Worm (Caenorhabditis elegans) whole organism, mixed stage, embryonic: ENCODE results near the gene srt-3.
"Not testable (repeated sequence)": the region's sequence is repeated elsewhere in the genome, so short reads cannot be mapped to it uniquely, and the experiment has no call there.

Experiments used
- bed-3 ChIP-seq: fragments of 200-800 bp; sonication (Bioruptor generic); optimal IDR thresholded peaks from 3 replicates; lab custom pipeline; 2018; ENCODE audit warnings: mild to moderate bottlenecking, missing genetic modification characterization, moderate library complexity, missing compliant biosample characterization
- ces-1 ChIP-seq: fragments of 150-350 bp; optimal IDR thresholded peaks from 2 replicates; lab custom pipeline; 2014; ENCODE audit warnings: missing biosample characterization, missing genetic modification reagents, missing genetic modification characterization
- mab-5 ChIP-seq: fragments of 150-350 bp; optimal IDR thresholded peaks from 2 replicates; lab custom pipeline; 2014; ENCODE audit warnings: missing biosample characterization, missing genetic modification characterization
- nhr-12 ChIP-seq: fragments of 150-350 bp; optimal IDR thresholded peaks from 2 replicates; lab custom pipeline; 2014; ENCODE audit warnings: missing biosample characterization, missing genetic modification characterization
- nhr-237 ChIP-seq: fragments of 150-350 bp; optimal IDR thresholded peaks from 2 replicates; lab custom pipeline; 2014; ENCODE audit warnings: missing biosample characterization, missing genetic modification characterization
- pha-4 ChIP-seq: fragments of 150-350 bp; optimal IDR thresholded peaks from 2 replicates; lab custom pipeline; 2018; ENCODE audit warnings: missing biosample characterization, missing genetic modification reagents, missing genetic modification characterization
- snpc-4 ChIP-seq: fragments of 150-350 bp; optimal IDR thresholded peaks from 2 replicates; lab custom pipeline; 2014; ENCODE audit warnings: missing biosample characterization, missing genetic modification characterization
- sptf-1 ChIP-seq: sonication (generic microtip); optimal IDR thresholded peaks from 2 replicates; lab custom pipeline; 2017; ENCODE audit warnings: mild to moderate bottlenecking, missing genetic modification characterization, moderate library complexity, missing compliant biosample characterization
- unc-62 ChIP-seq: fragments of 150-350 bp; optimal IDR thresholded peaks from 2 replicates; lab custom pipeline; 2014; ENCODE audit warnings: missing biosample characterization, missing genetic modification reagents, missing genetic modification characterization

ce11 chrV:4290093-4290492, 30.1 kb upstream of the srt-3 start, which contains the start of gene srh-193:
- not testable (repeated sequence) for TF ChIP-seq mab-5 (tag; lab: Kevin White, UChicago); snpc-4 (tag; lab: Kevin White, UChicago); ces-1 (GFP tag; lab: Kevin White, UChicago); bed-3 (GFP tag; lab: Kevin White, UChicago); nhr-12 (tag; lab: Kevin White, UChicago); sptf-1 (tag; lab: Kevin White, UChicago); pha-4 (tag; lab: Kevin White, UChicago); nhr-237; unc-62 (GFP tag; lab: Kevin White, UChicago)
